Worm (Caenorhabditis elegans) whole organism, L4/young adult: Measurements from ENCODE around the gene cor-1.

Source experiments
- W03F9.2 ChIP-seq: fragments of 150-350 bp; optimal IDR thresholded peaks from 2 replicates; lab custom pipeline; 2014; ENCODE audit warnings: missing biosample characterization, missing genetic modification characterization
- dao-5 ChIP-seq: sonication (generic microtip); optimal IDR thresholded peaks from 2 replicates; lab custom pipeline; 2016; ENCODE audit warnings: missing genotype, missing genetic modification characterization, moderate library complexity, missing compliant biosample characterization
- him-1 ChIP-seq: sonication (generic microtip); optimal IDR thresholded peaks from 2 replicates; lab custom pipeline; 2016; ENCODE audit warnings: missing genotype, missing genetic modification reagents, missing genetic modification characterization, missing compliant biosample characterization

DNA sequence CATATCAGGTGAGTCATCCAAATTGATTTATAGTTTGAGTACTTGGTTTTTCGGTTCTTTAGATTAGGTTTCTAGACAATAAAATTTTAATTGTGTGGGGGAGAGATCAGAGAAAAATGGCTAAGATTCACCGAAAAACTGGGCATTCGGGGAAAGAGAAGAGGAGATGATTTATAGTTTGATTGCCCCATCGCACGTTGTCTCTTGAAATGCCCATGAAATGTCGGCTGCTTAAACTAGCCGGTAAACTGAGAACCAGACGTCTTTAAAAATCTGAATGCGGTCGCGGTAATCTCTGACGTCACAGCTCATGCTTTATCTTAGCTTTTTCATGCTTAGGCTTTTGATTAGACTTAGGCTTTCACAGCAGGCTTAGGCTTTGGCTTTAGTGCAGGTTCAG, 48.0 kb downstream of the cor-1 start:
- no peak for TF ChIP-seq W03F9.2 (tag; lab: Kevin White, UChicago)
- TF ChIP-seq him-1, result no peak
- no peak for TF ChIP-seq dao-5 (tag; lab: Kevin White, UChicago)
